Fruit fly (Drosophila melanogaster): Measurements from ENCODE around the gene tctn.
A peak's percentile ranks its signal among the peaks of the same experiment; 100 is the strongest.

- no peak for TF ChIP-seq CG14014 (GFP tag; IDR thresholded peaks at IDR 0.05)
- no peak for TF ChIP-seq CG15514 (GFP tag; optimal IDR thresholded peaks at IDR 0.05)
- no peak for TF ChIP-seq unc-4 (GFP tag; IDR thresholded peaks at IDR 0.05; ENCODE audit: partially characterized antibody)
- TF ChIP-seq CG14667 (GFP tag; IDR thresholded peaks at IDR 0.05): no peak
- TF ChIP-seq nerfin-1 (tag; optimal IDR thresholded peaks at IDR 0.05): peak; percentile 38
- TF ChIP-seq chinmo (GFP tag; IDR thresholded peaks at IDR 0.05; ENCODE audit: partially characterized antibody): no peak
- no peak for TF ChIP-seq ttk (GFP tag; IDR thresholded peaks at IDR 0.05)
- no peak for TF ChIP-seq CG16813 (GFP tag; IDR thresholded peaks at IDR 0.05; ENCODE audit: partially characterized antibody)
- TF ChIP-seq CG12659 (GFP tag; optimal IDR thresholded peaks at IDR 0.05): no peak
- TF ChIP-seq NFAT (GFP tag; IDR thresholded peaks at IDR 0.05): no peak
- no peak for TF ChIP-seq CG30020 (tag; optimal IDR thresholded peaks at IDR 0.05)
Observed at dm6 chr2L:6090786-6091716, 39.4 kb downstream of the tctn start, which contains the start of gene CG45075.

Measured in whole organism, embryonic.